Worm (Caenorhabditis elegans) whole organism, early embryonic: Measurements from ENCODE around the gene B0001.7.

Experiments used
- B0310.2 ChIP-seq: sonication (generic microtip); optimal IDR thresholded peaks from 2 replicates; lab custom pipeline; 2016; ENCODE audit warnings: mild to moderate bottlenecking, missing genetic modification characterization, missing compliant biosample characterization
- F13C5.2 ChIP-seq: sonication (generic microtip); optimal IDR thresholded peaks from 2 replicates; lab custom pipeline; 2017; ENCODE audit warnings: mild to moderate bottlenecking, missing genetic modification characterization, inconsistent platforms, missing compliant biosample characterization
- ama-1 ChIP-seq: fragments of 150-350 bp; optimal IDR thresholded peaks from 2 replicates; lab custom pipeline; 2014
- ceh-13 ChIP-seq: fragments of 200-800 bp; sonication (Bioruptor generic); optimal IDR thresholded peaks from 2 replicates; lab custom pipeline; 2018; ENCODE audit warnings: mild to moderate bottlenecking, missing genetic modification characterization, missing compliant biosample characterization
- ceh-36 ChIP-seq: sonication (generic microtip); optimal IDR thresholded peaks from 2 replicates; lab custom pipeline; 2016; ENCODE audit warnings: missing genetic modification characterization, inconsistent platforms, missing compliant biosample characterization
- flt-1 ChIP-seq: fragments of 200-800 bp; sonication (Bioruptor generic); IDR thresholded peaks from 2 replicates; pipeline ENCODE4 v1.3.6; 2022; ENCODE audit warnings: missing genetic modification characterization, missing compliant biosample characterization
- hmbx-1 ChIP-seq: sonication (generic microtip); optimal IDR thresholded peaks from 2 replicates; lab custom pipeline; 2016; ENCODE audit warnings: mild to moderate bottlenecking, missing genetic modification characterization, missing compliant biosample characterization
- hmg-4 ChIP-seq: fragments of 200-800 bp; sonication (Bioruptor generic); optimal IDR thresholded peaks from 2 replicates; lab custom pipeline; 2018; ENCODE audit warnings: mild to moderate bottlenecking, missing genetic modification characterization, missing compliant biosample characterization
- hnd-1 ChIP-seq: sonication (generic microtip); optimal IDR thresholded peaks from 2 replicates; lab custom pipeline; 2016; ENCODE audit warnings: missing genetic modification characterization, missing compliant biosample characterization
- pes-1 ChIP-seq: fragments of 200-800 bp; sonication (Bioruptor generic); IDR thresholded peaks from 2 replicates; pipeline ENCODE4 v1.3.6; 2022; ENCODE audit warnings: missing genetic modification reagents, missing genetic modification characterization, missing compliant biosample characterization
- scrt-1 ChIP-seq: fragments of 200-800 bp; sonication (Bioruptor generic); IDR thresholded peaks from 2 replicates; pipeline ENCODE4 v1.3.6; 2022; ENCODE audit warnings: missing genetic modification characterization, missing compliant biosample characterization
- sea-1 ChIP-seq: fragments of 200-800 bp; sonication (Bioruptor generic); conservative IDR thresholded peaks from 2 replicates; pipeline ENCODE4 v1.3.6; 2022; ENCODE audit warnings: missing genetic modification characterization, missing compliant biosample characterization
- tbx-11 ChIP-seq: fragments of 200-800 bp; sonication (Bioruptor generic); IDR thresholded peaks from 2 replicates; pipeline ENCODE4 v1.3.6; 2022; ENCODE audit warnings: missing genetic modification characterization, missing compliant biosample characterization
- tbx-37 ChIP-seq: fragments of 200-800 bp; sonication (Bioruptor generic); conservative IDR thresholded peaks from 2 replicates; pipeline ENCODE4 v1.3.6; 2022; ENCODE audit warnings: missing genetic modification reagents, missing genetic modification characterization, missing compliant biosample characterization

- TF ChIP-seq flt-1 (GFP tag; lab: Robert Waterston, UW) (no peak), ama-1 (no peak), B0310.2 (tag; lab: Kevin White, UChicago) (no peak), scrt-1 (GFP tag; lab: Robert Waterston, UW) (no peak), tbx-37 (GFP tag; lab: Robert Waterston, UW) (no peak), hmbx-1 (tag; lab: Kevin White, UChicago) (no peak), sea-1 (GFP tag; lab: Robert Waterston, UW) (no peak), F13C5.2 (tag; lab: Kevin White, UChicago) (no peak), ceh-13 (GFP tag; lab: Kevin White, UChicago) (no peak), tbx-11 (GFP tag; lab: Robert Waterston, UW) (no peak), pes-1 (GFP tag; lab: Robert Waterston, UW) (no peak), ceh-36 (no peak), hmg-4 (GFP tag; lab: Kevin White, UChicago) (no peak), hnd-1 (tag; lab: Kevin White, UChicago) (no peak)
Observed at ce11 chrIV:12111477-12111876, 42.6 kb downstream of the B0001.7 start, which contains the start of gene dlc-2.
